Worm (Caenorhabditis elegans) whole organism, L2 larva: ENCODE data around the gene fli-1.

Experiments used
- C34F6.9 ChIP-seq: fragments of 150-350 bp; optimal IDR thresholded peaks from 2 replicates; lab custom pipeline; 2014; ENCODE audit warnings: missing biosample characterization, missing genetic modification characterization
- R02D3.7 ChIP-seq: fragments of 150-350 bp; optimal IDR thresholded peaks from 2 replicates; lab custom pipeline; 2014; ENCODE audit warnings: missing biosample characterization, missing genetic modification characterization
- Y55F3AM.14 ChIP-seq: fragments of 200-800 bp; sonication (Bioruptor generic); optimal IDR thresholded peaks from 2 replicates; lab custom pipeline; 2018; ENCODE audit warnings: mild to moderate bottlenecking, missing genetic modification characterization, missing compliant biosample characterization
- ZK546.5 ChIP-seq: sonication (generic microtip); optimal IDR thresholded peaks from 2 replicates; lab custom pipeline; 2017; ENCODE audit warnings: missing biosample characterization, missing genetic modification characterization
- aly-2 ChIP-seq: fragments of 150-350 bp; optimal IDR thresholded peaks from 2 replicates; lab custom pipeline; 2014; ENCODE audit warnings: missing biosample characterization, missing genetic modification characterization
- blmp-1 ChIP-seq: sonication (generic microtip); optimal IDR thresholded peaks from 2 replicates; lab custom pipeline; 2017; ENCODE audit warnings: missing genetic modification characterization, mild to moderate bottlenecking, missing compliant biosample characterization, antibody characterized with exemption, moderate library complexity; ENCODE audit not compliant: insufficient read depth
- egl-27 ChIP-seq: sonication (generic microtip); optimal IDR thresholded peaks from 3 replicates; lab custom pipeline; 2017; ENCODE audit warnings: missing biosample characterization, missing genetic modification reagents, missing genetic modification characterization
- elt-1 ChIP-seq: fragments of 150-350 bp; optimal IDR thresholded peaks from 2 replicates; lab custom pipeline; 2014; ENCODE audit warnings: missing biosample characterization, missing genetic modification characterization
- gmeb-1 ChIP-seq: fragments of 150-350 bp; optimal IDR thresholded peaks from 2 replicates; lab custom pipeline; 2014; ENCODE audit warnings: missing biosample characterization, missing genetic modification characterization
- lin-11 ChIP-seq: fragments of 150-350 bp; sonication (generic microtip); optimal IDR thresholded peaks from 2 replicates; lab custom pipeline; 2014; ENCODE audit warnings: missing biosample characterization, missing genetic modification characterization, inconsistent platforms, mixed read lengths
- lin-13 ChIP-seq: fragments of 150-350 bp; optimal IDR thresholded peaks from 2 replicates; lab custom pipeline; 2014; ENCODE audit warnings: missing biosample characterization, missing genetic modification reagents, missing genetic modification characterization
- lsy-2 ChIP-seq, 2 experiments: fragments of 150-350 bp in 1 of 2; sonication (generic microtip) in 1 of 2; optimal IDR thresholded peaks; 2 replicates each; lab custom pipeline; 2014 to 2017; ENCODE audit warnings: missing biosample characterization in 2 of 2, missing genetic modification characterization in 2 of 2
- mbf-1 ChIP-seq: sonication (generic microtip); optimal IDR thresholded peaks from 2 replicates; lab custom pipeline; 2017; ENCODE audit warnings: missing biosample characterization, missing genetic modification characterization
- nhr-10 ChIP-seq: sonication (generic microtip); optimal IDR thresholded peaks from 2 replicates; lab custom pipeline; 2017; ENCODE audit warnings: missing biosample characterization, missing genetic modification characterization
- nhr-129 ChIP-seq: fragments of 150-350 bp; optimal IDR thresholded peaks from 2 replicates; lab custom pipeline; 2014; ENCODE audit warnings: missing biosample characterization, missing genetic modification characterization
- nhr-23 ChIP-seq: fragments of 150-350 bp; optimal IDR thresholded peaks from 2 replicates; lab custom pipeline; 2014; ENCODE audit warnings: missing biosample characterization, missing genetic modification reagents, missing genetic modification characterization
- nhr-237 ChIP-seq: fragments of 150-350 bp; optimal IDR thresholded peaks from 2 replicates; lab custom pipeline; 2014; ENCODE audit warnings: missing biosample characterization, missing genetic modification characterization
- nhr-77 ChIP-seq: fragments of 150-350 bp; optimal IDR thresholded peaks from 2 replicates; lab custom pipeline; 2014; ENCODE audit warnings: missing biosample characterization, missing genetic modification characterization
- sma-3 ChIP-seq: sonication (generic microtip); optimal IDR thresholded peaks from 2 replicates; lab custom pipeline; 2016; ENCODE audit warnings: missing genetic modification reagents, missing genetic modification characterization, missing compliant biosample characterization
- snpc-4 ChIP-seq: fragments of 150-350 bp; optimal IDR thresholded peaks from 2 replicates; lab custom pipeline; 2014; ENCODE audit warnings: missing biosample characterization, missing genetic modification characterization
- ztf-11 ChIP-seq: sonication (generic microtip); optimal IDR thresholded peaks from 2 replicates; lab custom pipeline; 2017; ENCODE audit warnings: missing biosample characterization, missing genetic modification characterization

The fli-1 gene

DNA sequence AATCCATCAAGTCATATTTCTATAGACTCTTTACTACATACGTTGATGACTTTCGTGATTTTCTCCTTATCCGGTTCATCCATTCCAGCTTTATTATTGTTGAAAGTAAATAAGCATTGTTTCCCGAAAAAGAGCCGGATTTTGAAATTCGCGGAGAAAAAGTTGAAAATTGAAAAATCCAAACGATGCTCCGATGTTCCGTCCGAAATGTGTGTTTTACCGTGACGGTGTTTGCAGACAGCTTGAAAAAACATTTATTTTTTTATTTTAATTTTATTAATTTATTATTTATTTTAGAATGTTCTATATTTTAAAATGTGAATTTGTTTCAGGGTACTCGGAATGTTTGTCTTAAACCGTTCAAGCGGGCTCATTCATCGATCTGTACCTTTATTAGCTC is 52.7 kb downstream of the fli-1 start, which contains the start of gene dnj-10 (continued):
- no peak for TF ChIP-seq Y55F3AM.14
- TF ChIP-seq nhr-23, result no peak
- TF ChIP-seq egl-27 (tag; lab: Kevin White, UChicago), result no peak
- TF ChIP-seq lsy-2 (tag; optimal IDR thresholded peaks at IDR 0.05; lab: Kevin White, UChicago), result peak; percentile 55 to 88
- no peak for TF ChIP-seq R02D3.7
- no peak for TF ChIP-seq nhr-10 (tag; lab: Kevin White, UChicago)
- no peak for TF ChIP-seq ZK546.5 (tag; lab: Kevin White, UChicago)
- TF ChIP-seq nhr-77 (tag; lab: Kevin White, UChicago), result no peak
- TF ChIP-seq lin-11 (tag; lab: Kevin White, UChicago), result peak; percentile 23
- TF ChIP-seq nhr-129, result peak; percentile 19

DNA sequence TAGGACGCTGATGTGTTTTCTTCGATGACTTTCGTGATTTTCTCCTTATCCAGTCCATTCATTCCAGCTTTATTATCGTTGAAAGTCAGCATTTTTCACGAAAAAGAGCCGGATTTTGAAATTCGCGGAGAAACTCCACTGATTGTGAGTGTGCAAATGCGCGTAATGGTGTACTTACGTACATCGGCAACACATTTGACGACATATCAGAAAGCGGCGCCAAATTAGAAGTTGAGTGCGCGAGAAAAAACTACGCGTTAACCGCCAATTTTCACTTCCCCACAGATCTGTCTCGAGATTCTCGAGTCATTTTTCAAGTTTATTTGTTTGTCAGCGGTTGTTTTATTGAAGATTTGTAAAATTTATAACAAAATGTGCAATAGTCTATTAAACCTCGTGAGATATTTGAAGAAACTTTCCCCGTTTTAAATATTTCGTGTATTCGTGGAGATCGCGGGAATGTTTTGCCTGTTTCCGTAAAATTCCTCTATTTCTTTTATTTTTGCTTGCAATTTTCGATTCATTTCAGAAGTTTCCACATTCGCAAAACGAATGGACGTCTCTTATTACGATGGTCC is 55.0 kb downstream of the fli-1 start, which contains the start of the genes polk-1 and gpr-1:
polk-1 (minus strand) TSS at position 186 of the 578 bp plus-strand sequence.
gpr-1 (plus strand) TSS at position 528 of the 578 bp plus-strand sequence.
- no peak for TF ChIP-seq nhr-237
- no peak for TF ChIP-seq blmp-1 (tag; lab: Kevin White, UChicago)
- peak; percentile 27 for TF ChIP-seq C34F6.9
- TF ChIP-seq lin-13, result peak; percentile 72
- no peak for TF ChIP-seq mbf-1 (tag; lab: Kevin White, UChicago)
- no peak for TF ChIP-seq sma-3 (GFP tag; lab: Kevin White, UChicago)
- peak in 1 of 2 experiments; percentile 50 for TF ChIP-seq lsy-2 (tag; optimal IDR thresholded peaks at IDR 0.05; lab: Kevin White, UChicago)
- peak; percentile 67 for TF ChIP-seq gmeb-1 (tag; lab: Kevin White, UChicago)
- TF ChIP-seq elt-1 (tag; lab: Kevin White, UChicago), result no peak
- TF ChIP-seq snpc-4 (tag; lab: Kevin White, UChicago), result no peak
- TF ChIP-seq aly-2 (tag; lab: Kevin White, UChicago), result no peak
- no peak for TF ChIP-seq nhr-10 (tag; lab: Kevin White, UChicago)
- TF ChIP-seq nhr-129, result peak; percentile 26
- no peak for TF ChIP-seq ztf-11 (tag; lab: Kevin White, UChicago)
